Worm (Caenorhabditis elegans) whole organism, late embryonic: ENCODE results near the gene fbxa-156.

Experiments used
- ama-1 ChIP-seq: fragments of 150-350 bp; optimal IDR thresholded peaks from 2 replicates; lab custom pipeline; 2014
- ceh-19 ChIP-seq: fragments of 200-800 bp; sonication (Bioruptor generic); optimal IDR thresholded peaks from 2 replicates; lab custom pipeline; 2018; ENCODE audit warnings: mild to moderate bottlenecking, missing genetic modification characterization, missing compliant biosample characterization
- ceh-48 ChIP-seq: sonication (generic microtip); optimal IDR thresholded peaks from 2 replicates; lab custom pipeline; 2016; ENCODE audit warnings: missing genetic modification characterization, inconsistent platforms, missing compliant biosample characterization
- hlh-30 ChIP-seq: sonication (generic microtip); optimal IDR thresholded peaks from 2 replicates; lab custom pipeline; 2017; ENCODE audit warnings: antibody characterized with exemption, missing genetic modification characterization, missing compliant biosample characterization; ENCODE audit not compliant: insufficient read depth
- hlh-8 ChIP-seq: sonication (generic microtip); optimal IDR thresholded peaks from 2 replicates; lab custom pipeline; 2016; ENCODE audit warnings: missing genotype, missing genetic modification characterization, missing compliant biosample characterization
- lin-11 ChIP-seq: fragments of 200-800 bp; sonication (Bioruptor generic); optimal IDR thresholded peaks from 2 replicates; lab custom pipeline; 2018; ENCODE audit warnings: mild to moderate bottlenecking, missing genetic modification characterization, missing compliant biosample characterization
- nhr-11 ChIP-seq: fragments of 150-350 bp; optimal IDR thresholded peaks from 2 replicates; lab custom pipeline; 2014; ENCODE audit warnings: missing biosample characterization, missing genetic modification characterization
- sdc-2 ChIP-seq: sonication (generic microtip); optimal IDR thresholded peaks from 2 replicates; lab custom pipeline; 2016; ENCODE audit warnings: missing genotype, missing genetic modification characterization, missing compliant biosample characterization
- sox-2 ChIP-seq: fragments of 200-800 bp; sonication (Bioruptor generic); IDR thresholded peaks from 2 replicates; pipeline ENCODE4 v1.3.6; 2022; ENCODE audit warnings: missing genetic modification reagents, missing genetic modification characterization, missing compliant biosample characterization
- unc-55 ChIP-seq: sonication (generic microtip); optimal IDR thresholded peaks from 2 replicates; lab custom pipeline; 2017; ENCODE audit warnings: missing biosample characterization, missing genetic modification reagents, missing genetic modification characterization

DNA sequence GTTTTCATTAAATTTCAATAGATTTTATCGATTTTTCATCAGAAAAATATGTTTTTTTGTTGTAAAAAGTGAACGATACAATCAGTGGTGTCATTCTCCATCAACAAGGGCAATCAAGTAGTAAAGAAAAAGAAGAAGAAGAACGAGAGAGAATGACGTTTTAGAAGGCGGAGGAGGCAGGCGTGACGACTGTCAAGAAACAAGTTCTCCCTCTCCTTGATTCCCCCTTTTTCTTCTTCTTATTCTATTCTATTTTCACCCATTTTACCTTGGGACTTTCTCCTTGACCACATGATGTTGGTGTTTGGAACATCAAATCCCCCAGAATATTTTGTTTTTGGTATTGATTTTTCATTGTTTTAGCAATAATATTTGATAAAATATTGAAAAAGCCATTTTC, 9.2 kb upstream of the fbxa-156 start:
- no peak for TF ChIP-seq ama-1
- TF ChIP-seq unc-55 (GFP tag; lab: Kevin White, UChicago), result no peak
- TF ChIP-seq nhr-11 (tag; lab: Kevin White, UChicago), result no peak
- no peak for TF ChIP-seq sdc-2 (tag; lab: Kevin White, UChicago)
- TF ChIP-seq lin-11, result no peak
- TF ChIP-seq hlh-8, result no peak
- TF ChIP-seq hlh-30, result no peak
- TF ChIP-seq ceh-48 (tag; lab: Kevin White, UChicago), result no peak
- TF ChIP-seq ceh-19 (GFP tag; lab: Kevin White, UChicago), result no peak
- TF ChIP-seq sox-2 (GFP tag; lab: Robert Waterston, UW), result no peak
